Fruit fly (Drosophila melanogaster) whole organism, larva: Measurements from ENCODE around the gene CG31674.

Experiments
- noc ChIP-seq: fragments of 200-800 bp; sonication (Bioruptor generic); optimal IDR thresholded peaks from 3 replicates; lab custom pipeline; 2019; ENCODE audit warnings: missing biosample characterization, mild to moderate bottlenecking, missing genetic modification characterization, moderate library complexity

Gene CG31674

DNA sequence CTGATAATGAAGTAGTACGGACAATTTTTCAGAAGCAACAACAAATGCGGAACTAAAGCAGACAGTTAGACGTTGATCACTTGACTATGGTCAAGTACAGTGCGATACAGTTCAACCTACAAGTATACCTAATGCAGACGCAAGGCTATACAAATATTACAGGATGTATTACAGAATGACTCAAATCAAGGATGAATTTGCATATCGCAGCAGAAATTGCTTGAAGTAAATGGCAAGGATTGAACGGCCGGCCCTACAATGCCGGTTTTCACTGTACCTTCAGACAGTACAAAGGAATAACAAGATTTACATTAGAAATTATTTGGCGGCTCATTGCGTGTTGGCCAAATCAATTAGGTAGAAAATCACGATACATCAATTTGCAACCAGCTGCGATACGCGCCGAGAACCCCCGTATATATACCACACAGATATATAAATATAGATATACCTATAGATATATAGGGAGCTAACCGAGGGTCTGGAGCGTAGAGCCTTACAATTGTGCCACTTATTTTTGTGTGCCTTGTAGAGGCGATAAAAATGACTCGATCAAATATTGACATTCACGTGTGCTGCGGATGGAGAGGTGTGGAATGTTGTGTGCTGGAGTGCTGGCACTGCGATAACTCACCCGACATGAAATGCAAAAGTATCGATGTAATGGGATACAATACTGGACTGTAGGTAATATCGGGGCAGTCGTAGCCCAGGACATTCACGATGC lies 50.5 kb downstream of the CG31674 start:
- TF ChIP-seq noc (tag; lab: Kevin White, UChicago): peak; percentile 82
